Worm (Caenorhabditis elegans) whole organism, young adult: ENCODE results near the gene gur-3.
A peak's percentile ranks its signal among the peaks of the same experiment; 100 is the strongest.

ENCODE experiments used
- B0035.1 ChIP-seq: sonication (generic microtip); optimal IDR thresholded peaks from 2 replicates; lab custom pipeline; 2016; ENCODE audit warnings: missing genetic modification characterization, mild to moderate bottlenecking, missing compliant biosample characterization, missing genotype, missing genetic modification reagents
- F10E7.11 ChIP-seq: sonication (generic microtip); optimal IDR thresholded peaks from 2 replicates; lab custom pipeline; 2017; ENCODE audit warnings: mild to moderate bottlenecking, missing genetic modification characterization, moderate library complexity, missing compliant biosample characterization
- F23B12.7 ChIP-seq: sonication (generic microtip); optimal IDR thresholded peaks from 2 replicates; lab custom pipeline; 2017; ENCODE audit warnings: missing genetic modification characterization, mild to moderate bottlenecking, missing compliant biosample characterization, antibody characterized with exemption, moderate library complexity; ENCODE audit not compliant: insufficient read depth
- F37B4.10 ChIP-seq: fragments of 200-800 bp; sonication (Bioruptor generic); IDR thresholded peaks from 2 replicates; pipeline ENCODE4 v1.3.6; 2022; ENCODE audit warnings: missing genetic modification characterization, missing compliant biosample characterization
- F39B2.1 ChIP-seq: fragments of 200-800 bp; sonication (Bioruptor generic); IDR thresholded peaks from 2 replicates; pipeline ENCODE4 v1.3.6; 2022; ENCODE audit warnings: missing genetic modification reagents, missing genetic modification characterization, missing compliant biosample characterization
- K12H6.12 ChIP-seq: fragments of 200-800 bp; sonication (Bioruptor generic); optimal IDR thresholded peaks from 2 replicates; lab custom pipeline; 2018; ENCODE audit warnings: mild to moderate bottlenecking, missing genetic modification characterization, missing compliant biosample characterization
- T07F8.4 ChIP-seq: sonication (generic microtip); optimal IDR thresholded peaks from 2 replicates; lab custom pipeline; 2016; ENCODE audit warnings: mild to moderate bottlenecking, missing genetic modification characterization, moderate library complexity, missing compliant biosample characterization
- Y56A3A.18 ChIP-seq: fragments of 200-800 bp; sonication (Bioruptor generic); IDR thresholded peaks from 2 replicates; pipeline ENCODE4 v1.3.6; 2022; ENCODE audit warnings: missing genetic modification reagents, missing genetic modification characterization, missing compliant biosample characterization
- Y67H2A.10 ChIP-seq: fragments of 200-800 bp; sonication (Bioruptor generic); conservative IDR thresholded peaks from 2 replicates; pipeline ENCODE4 v1.3.6; 2022; ENCODE audit warnings: missing genetic modification reagents, missing genetic modification characterization, missing compliant biosample characterization
- Y95B8A.8 ChIP-seq: fragments of 200-800 bp; sonication (Bioruptor generic); IDR thresholded peaks from 2 replicates; pipeline ENCODE4 v1.3.6; 2022; ENCODE audit warnings: missing genetic modification reagents, missing genetic modification characterization, missing compliant biosample characterization
- ZK185.1 ChIP-seq: sonication (generic microtip); optimal IDR thresholded peaks from 2 replicates; lab custom pipeline; 2016; ENCODE audit warnings: mild to moderate bottlenecking, missing genetic modification characterization, missing compliant biosample characterization; ENCODE audit not compliant: poor library complexity, severe bottlenecking
- aptf-2 ChIP-seq: fragments of 200-800 bp; sonication (Bioruptor generic); conservative IDR thresholded peaks from 2 replicates; pipeline ENCODE4 v1.3.6; 2022; ENCODE audit warnings: missing genetic modification reagents, missing genetic modification characterization, missing compliant biosample characterization
- athp-1 ChIP-seq: sonication (generic microtip); optimal IDR thresholded peaks from 2 replicates; lab custom pipeline; 2017; ENCODE audit warnings: mild to moderate bottlenecking, missing genetic modification characterization, missing compliant biosample characterization
- bed-1 ChIP-seq: fragments of 200-800 bp; sonication (Bioruptor generic); IDR thresholded peaks from 2 replicates; pipeline ENCODE4 v1.3.6; 2022; ENCODE audit warnings: missing genetic modification reagents, missing genetic modification characterization, missing compliant biosample characterization
- cebp-1 ChIP-seq, 2 experiments: fragments of 200-800 bp in 1 of 2; sonication (Bioruptor generic) in 1 of 2; sonication (generic microtip) in 1 of 2; IDR thresholded peaks in 1 of 2; optimal IDR thresholded peaks in 1 of 2; 2 replicates each; pipeline versions ENCODE4 v1.3.6 to Lab custom; 2017 to 2022; ENCODE audit warnings: missing compliant biosample characterization in 2 of 2, missing genetic modification characterization in 2 of 2, mild to moderate bottlenecking in 1 of 2, missing genetic modification reagents in 1 of 2, moderate library complexity in 1 of 2
- cebp-2 ChIP-seq: fragments of 200-800 bp; sonication (Bioruptor generic); IDR thresholded peaks from 2 replicates; pipeline ENCODE4 v1.3.6; 2022; ENCODE audit warnings: missing genetic modification characterization, missing compliant biosample characterization
- dox-1 ChIP-seq: fragments of 200-800 bp; sonication (Bioruptor generic); IDR thresholded peaks from 2 replicates; pipeline ENCODE4 v1.3.6; 2022; ENCODE audit warnings: missing genetic modification reagents, missing genetic modification characterization, missing compliant biosample characterization
- egl-44 ChIP-seq: fragments of 200-800 bp; sonication (Bioruptor generic); IDR thresholded peaks from 2 replicates; pipeline ENCODE4 v1.3.6; 2022; ENCODE audit warnings: missing genetic modification reagents, missing genetic modification characterization, missing compliant biosample characterization
- ets-4 ChIP-seq: fragments of 200-800 bp; sonication (Bioruptor generic); optimal IDR thresholded peaks from 2 replicates; lab custom pipeline; 2018; ENCODE audit warnings: mild to moderate bottlenecking, missing genetic modification characterization, missing compliant biosample characterization
- hlh-26 ChIP-seq: fragments of 200-800 bp; sonication (Bioruptor generic); conservative IDR thresholded peaks from 2 replicates; pipeline ENCODE4 v1.3.6; 2022; ENCODE audit warnings: missing genetic modification reagents, missing genetic modification characterization, missing compliant biosample characterization
- hmg-1.2 ChIP-seq: fragments of 200-800 bp; sonication (Bioruptor generic); IDR thresholded peaks from 2 replicates; pipeline ENCODE4 v1.3.6; 2022; ENCODE audit warnings: missing genetic modification reagents, missing genetic modification characterization, missing compliant biosample characterization
- lag-1 ChIP-seq: fragments of 200-800 bp; sonication (Bioruptor generic); IDR thresholded peaks from 2 replicates; pipeline ENCODE4 v1.3.6; 2022; ENCODE audit warnings: missing genetic modification reagents, missing genetic modification characterization, missing compliant biosample characterization
- lin-26 ChIP-seq: fragments of 200-800 bp; sonication (Bioruptor generic); IDR thresholded peaks from 2 replicates; pipeline ENCODE4 v1.3.6; 2022; ENCODE audit warnings: missing genetic modification reagents, missing genetic modification characterization, missing compliant biosample characterization
- lin-40 ChIP-seq: sonication (generic microtip); optimal IDR thresholded peaks from 2 replicates; lab custom pipeline; 2016; ENCODE audit warnings: missing genetic modification characterization, mild to moderate bottlenecking, missing compliant biosample characterization, missing genotype, missing genetic modification reagents
- lir-1 ChIP-seq: fragments of 200-800 bp; sonication (Bioruptor generic); conservative IDR thresholded peaks from 2 replicates; pipeline ENCODE4 v1.3.6; 2022; ENCODE audit warnings: missing genetic modification reagents, missing genetic modification characterization, missing compliant biosample characterization
- lsl-1 ChIP-seq: fragments of 200-800 bp; sonication (Bioruptor generic); optimal IDR thresholded peaks from 2 replicates; lab custom pipeline; 2018; ENCODE audit warnings: mild to moderate bottlenecking, missing genetic modification characterization, moderate library complexity, missing compliant biosample characterization
- madf-10 ChIP-seq: sonication (generic microtip); optimal IDR thresholded peaks from 2 replicates; lab custom pipeline; 2016; ENCODE audit warnings: mild to moderate bottlenecking, missing genetic modification characterization, missing compliant biosample characterization
- madf-8 ChIP-seq: fragments of 200-800 bp; sonication (Bioruptor generic); conservative IDR thresholded peaks from 2 replicates; pipeline ENCODE4 v1.3.6; 2022; ENCODE audit warnings: missing genetic modification reagents, missing genetic modification characterization, missing compliant biosample characterization
- mel-28 ChIP-seq: sonication (generic microtip); optimal IDR thresholded peaks from 2 replicates; lab custom pipeline; 2016; ENCODE audit warnings: borderline replicate concordance, mild to moderate bottlenecking, missing genetic modification characterization, missing compliant biosample characterization
- nhr-179 ChIP-seq: sonication (generic microtip); optimal IDR thresholded peaks from 2 replicates; lab custom pipeline; 2016; ENCODE audit warnings: mild to moderate bottlenecking, missing genetic modification characterization, missing compliant biosample characterization
- nhr-27 ChIP-seq: fragments of 200-800 bp; sonication (Bioruptor generic); optimal IDR thresholded peaks from 2 replicates; lab custom pipeline; 2018; ENCODE audit warnings: mild to moderate bottlenecking, missing genetic modification characterization, moderate library complexity, missing compliant biosample characterization
- pbrm-1 ChIP-seq: fragments of 200-800 bp; sonication (Bioruptor generic); IDR thresholded peaks from 2 replicates; pipeline ENCODE4 v1.3.6; 2022; ENCODE audit warnings: missing genetic modification reagents, missing genetic modification characterization, missing compliant biosample characterization
- pha-4 ChIP-seq: fragments of 150-350 bp; sonication (generic microtip); optimal IDR thresholded peaks from 2 replicates; lab custom pipeline; 2014; ENCODE audit warnings: missing biosample characterization, missing genetic modification reagents, missing genetic modification characterization
- rcor-1 ChIP-seq: fragments of 200-800 bp; sonication (Bioruptor generic); IDR thresholded peaks from 2 replicates; pipeline ENCODE4 v1.3.6; 2022; ENCODE audit warnings: missing genetic modification reagents, missing genetic modification characterization, missing compliant biosample characterization
- rpc-1 ChIP-seq, 2 experiments: fragments of 150-350 bp in 1 of 2; sonication (generic microtip) in 1 of 2; optimal IDR thresholded peaks; 2 replicates each; lab custom pipeline; 2014 to 2018; ENCODE audit warnings: missing biosample characterization in 1 of 2, missing genetic modification characterization in 1 of 2, missing genetic modification reagents in 1 of 2, missing genotype in 1 of 2
- sea-2 ChIP-seq: fragments of 200-800 bp; sonication (Bioruptor generic); IDR thresholded peaks from 2 replicates; pipeline ENCODE4 v1.3.6; 2022; ENCODE audit warnings: missing genetic modification characterization, missing compliant biosample characterization
- snpc-4 ChIP-seq, 5 experiments: fragments of 150-350 bp in 1 of 5; sonication (generic microtip) in 4 of 5; optimal IDR thresholded peaks; 2 replicates each; lab custom pipeline; 2014 to 2018; ENCODE audit warnings: missing genetic modification characterization in 5 of 5, missing biosample characterization in 3 of 5, antibody characterized with exemption in 2 of 5, mild to moderate bottlenecking in 2 of 5, missing compliant biosample characterization in 2 of 5, missing genotype in 2 of 5, moderate library complexity in 2 of 5, missing genetic modification reagents in 1 of 5
- tlf-1 ChIP-seq: fragments of 200-800 bp; sonication (Bioruptor generic); optimal IDR thresholded peaks from 2 replicates; lab custom pipeline; 2018; ENCODE audit warnings: mild to moderate bottlenecking, missing genetic modification characterization, missing compliant biosample characterization
- zfh-2 ChIP-seq: fragments of 200-800 bp; sonication (Bioruptor generic); conservative IDR thresholded peaks from 2 replicates; pipeline ENCODE4 v1.3.6; 2022; ENCODE audit warnings: missing genetic modification reagents, missing genetic modification characterization, missing compliant biosample characterization
- ztf-26 ChIP-seq: sonication (generic microtip); optimal IDR thresholded peaks from 2 replicates; lab custom pipeline; 2017; ENCODE audit warnings: missing genetic modification characterization, missing compliant biosample characterization
- ztf-28 ChIP-seq: fragments of 200-800 bp; sonication (Bioruptor generic); IDR thresholded peaks from 2 replicates; pipeline ENCODE4 v1.3.6; 2022; ENCODE audit warnings: missing genetic modification reagents, missing genetic modification characterization, missing compliant biosample characterization

The gur-3 gene

DNA sequence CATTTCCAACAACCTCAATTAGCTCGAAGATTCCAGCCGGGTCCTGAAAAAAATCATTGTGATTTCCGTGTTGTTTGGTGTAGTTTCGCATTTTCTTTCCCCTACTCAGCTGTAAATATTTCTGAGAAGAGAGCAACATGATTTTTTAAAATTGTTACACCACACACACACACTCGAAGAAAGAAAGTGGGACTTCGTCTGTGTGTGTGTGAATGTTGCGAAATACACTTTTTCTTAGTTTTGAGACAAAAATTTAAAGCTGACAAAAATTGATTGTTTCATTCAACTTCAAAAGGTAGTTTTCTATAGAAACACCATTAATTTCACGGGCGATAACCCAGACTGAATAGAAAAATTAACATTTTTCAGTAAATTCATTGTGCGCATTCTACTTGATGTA is 22.0 kb upstream of the gur-3 start:
- TF ChIP-seq cebp-1 (GFP tag; IDR thresholded peaks at IDR 0.05; lab: Robert Waterston, UW) (peak; percentile 58; the same call in 1 of the 2 replicates), cebp-1 (tag; optimal IDR thresholded peaks at IDR 0.05; lab: Kevin White, UChicago) (peak; percentile 90), F39B2.1 (no peak)

DNA sequence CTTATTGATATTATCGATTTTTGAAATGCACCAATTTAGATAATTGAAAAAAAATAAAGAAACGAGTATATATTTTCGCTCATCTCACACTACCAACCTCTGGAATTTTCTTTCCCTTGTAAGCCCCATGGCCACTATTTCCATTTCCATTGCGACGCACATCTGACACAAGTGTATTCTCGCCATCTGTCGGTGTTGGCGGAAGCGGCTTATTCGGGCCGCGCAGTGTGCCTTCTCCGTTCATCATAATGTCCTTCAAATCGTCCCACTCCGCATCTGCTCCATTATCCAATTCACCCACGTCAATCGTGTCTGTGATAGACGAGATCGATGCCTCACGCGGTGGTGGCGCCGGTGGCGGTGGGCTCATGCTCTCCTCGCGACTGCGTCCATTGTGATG is 18.6 kb upstream of the gur-3 start:
- TF ChIP-seq zfh-2 (peak; percentile 63), athp-1 (tag; lab: Kevin White, UChicago) (no peak), lin-40 (no peak)

DNA sequence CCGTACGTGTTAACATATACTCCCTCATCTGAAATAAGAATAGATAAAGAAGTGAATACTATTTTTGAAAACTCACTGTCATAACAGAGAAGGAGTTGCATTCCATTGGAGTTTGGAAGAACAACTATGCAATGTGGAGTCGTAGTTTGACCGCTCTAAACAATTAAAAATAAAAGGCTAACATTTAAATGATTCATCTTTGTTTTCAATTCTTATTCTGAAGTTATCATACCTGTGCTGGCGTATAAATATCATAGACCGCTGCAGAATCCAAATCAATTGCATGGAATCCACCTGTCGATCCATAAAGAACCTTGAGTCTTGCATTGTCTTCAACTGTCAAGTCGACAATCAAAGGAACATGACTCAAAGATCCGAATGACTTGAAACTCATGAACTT is 16.6 kb upstream of the gur-3 start:
- TF ChIP-seq F39B2.1 (no peak), K12H6.12 (tag; lab: Kevin White, UChicago) (no peak), hmg-1.2 (GFP tag; lab: Robert Waterston, UW) (no peak), Y95B8A.8 (GFP tag; lab: Robert Waterston, UW) (no peak), mel-28 (no peak), ets-4 (GFP tag; lab: Kevin White, UChicago) (no peak), lin-26 (GFP tag; lab: Robert Waterston, UW) (no peak), cebp-1 (GFP tag; IDR thresholded peaks at IDR 0.05; lab: Robert Waterston, UW) (no peak), cebp-1 (tag; optimal IDR thresholded peaks at IDR 0.05; lab: Kevin White, UChicago) (no peak), aptf-2 (GFP tag; lab: Robert Waterston, UW) (no peak), rcor-1 (no peak), tlf-1 (no peak), pha-4 (tag; lab: Kevin White, UChicago) (no peak)

DNA sequence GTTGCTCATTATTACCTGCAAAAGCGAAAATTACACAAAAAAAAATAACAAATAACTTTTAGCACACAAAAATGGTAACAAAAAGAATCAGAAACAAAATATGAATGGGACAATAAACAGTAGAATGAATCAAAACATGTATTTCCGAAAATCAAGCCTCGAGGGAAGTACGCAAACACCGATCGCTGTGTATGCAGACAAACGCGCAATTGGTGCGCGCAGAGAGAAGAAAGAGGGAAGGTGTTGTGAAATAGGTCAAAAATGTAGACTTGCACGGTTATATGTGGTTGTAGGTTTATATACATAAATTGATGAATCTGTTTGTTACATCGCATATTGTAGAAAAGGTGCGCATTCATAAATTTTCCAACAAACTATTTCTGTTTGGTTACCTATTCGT is 13.6 kb upstream of the gur-3 start, which contains the start of gene cdk-11.2:
Gene cdk-11.2, minus strand, starts transcription at position 23 of the 400 bp plus-strand sequence.
- TF ChIP-seq cebp-1 (GFP tag; IDR thresholded peaks at IDR 0.05; lab: Robert Waterston, UW), result peak; percentile 95
- TF ChIP-seq cebp-1 (tag; optimal IDR thresholded peaks at IDR 0.05; lab: Kevin White, UChicago), result peak; percentile 97
- TF ChIP-seq ZK185.1 (tag; lab: Kevin White, UChicago), result peak; percentile 27
- TF ChIP-seq nhr-179, result no peak
- TF ChIP-seq ets-4 (GFP tag; lab: Kevin White, UChicago), result no peak
- TF ChIP-seq snpc-4 (GFP tag; optimal IDR thresholded peaks at IDR 0.05; lab: Kevin White, UChicago), result no peak
- TF ChIP-seq snpc-4 (tag; optimal IDR thresholded peaks at IDR 0.05; lab: Kevin White, UChicago), result peak in 1 of 4 experiments; percentile 38
- no peak for TF ChIP-seq madf-10 (tag; lab: Kevin White, UChicago)
- no peak for TF ChIP-seq ztf-26
- TF ChIP-seq F23B12.7 (tag; lab: Kevin White, UChicago), result no peak
- TF ChIP-seq rcor-1, result 0 out of 2 replicates have a peak, but pooled peaks have one; percentile 8
- no peak for TF ChIP-seq Y67H2A.10 (GFP tag; lab: Robert Waterston, UW)
- no peak for TF ChIP-seq hlh-26 (GFP tag; lab: Robert Waterston, UW)
- no peak for TF ChIP-seq lir-1 (GFP tag; lab: Robert Waterston, UW)
- 0 out of 2 replicates have a peak, but pooled peaks have one; percentile 11 for TF ChIP-seq pbrm-1 (GFP tag; lab: Robert Waterston, UW)
- TF ChIP-seq dox-1 (GFP tag; lab: Robert Waterston, UW), result peak; percentile 50; the same call in 1 of the 2 replicates
- no peak for TF ChIP-seq pha-4 (tag; lab: Kevin White, UChicago)
- TF ChIP-seq hmg-1.2 (GFP tag; lab: Robert Waterston, UW), result peak; percentile 38; the same call in 1 of the 2 replicates
- no peak for TF ChIP-seq T07F8.4
- TF ChIP-seq nhr-27 (tag; lab: Kevin White, UChicago), result no peak
- no peak for TF ChIP-seq B0035.1 (tag; lab: Kevin White, UChicago)
- no peak for TF ChIP-seq sea-2 (GFP tag; lab: Robert Waterston, UW)
- TF ChIP-seq ztf-28, result no peak
- TF ChIP-seq madf-8 (GFP tag; lab: Robert Waterston, UW), result no peak
- no peak for TF ChIP-seq rpc-1 (optimal IDR thresholded peaks at IDR 0.05; lab: Kevin White, UChicago)
- no peak for TF ChIP-seq rpc-1 (tag; optimal IDR thresholded peaks at IDR 0.05; lab: Kevin White, UChicago)
- TF ChIP-seq F10E7.11 (tag; lab: Kevin White, UChicago), result no peak
- TF ChIP-seq lsl-1 (GFP tag; lab: Kevin White, UChicago), result no peak
- no peak for TF ChIP-seq cebp-2 (GFP tag; lab: Robert Waterston, UW)
- no peak for TF ChIP-seq bed-1
- no peak for TF ChIP-seq egl-44 (GFP tag; lab: Robert Waterston, UW)
- no peak for TF ChIP-seq athp-1 (tag; lab: Kevin White, UChicago)
- no peak for TF ChIP-seq Y56A3A.18 (GFP tag; lab: Robert Waterston, UW)
- TF ChIP-seq lag-1 (GFP tag; lab: Robert Waterston, UW), result no peak
- no peak for TF ChIP-seq F37B4.10 (GFP tag; lab: Robert Waterston, UW)
